Fruit fly (Drosophila melanogaster): ENCODE results near the gene Boh2.

The Boh2 gene

dm6 chr2L:11208563-11209344, 29.9 kb downstream of the Boh2 start (continued):
- TF ChIP-seq Atf3 (GFP tag; optimal IDR thresholded peaks at IDR 0.05) = peak; percentile 36
- TF ChIP-seq bab2 (GFP tag; optimal IDR thresholded peaks at IDR 0.05) = peak; percentile 38
- no peak for TF ChIP-seq CG2129 (GFP tag; IDR thresholded peaks at IDR 0.05; ENCODE audit: partially characterized antibody)
- TF ChIP-seq sob (GFP tag; IDR thresholded peaks at IDR 0.05) = 0 out of 2 replicates have a peak, but pooled peaks have one; percentile 17
- peak; percentile 68 for TF ChIP-seq CG10267 (tag; optimal IDR thresholded peaks at IDR 0.05)
- peak; percentile 44 for TF ChIP-seq CG10431 (GFP tag; optimal IDR thresholded peaks at IDR 0.05)
- TF ChIP-seq dmrt99B (tag; optimal IDR thresholded peaks at IDR 0.05) = peak; percentile 75
- TF ChIP-seq seq (GFP tag; IDR thresholded peaks at IDR 0.05) = 0 out of 2 replicates have a peak, but pooled peaks have one; percentile 32
- TF ChIP-seq CG7786 (GFP tag; optimal IDR thresholded peaks at IDR 0.05) = no peak
- TF ChIP-seq Ets65A (GFP tag) = peak; percentile 87
- TF ChIP-seq Awh (GFP tag; IDR thresholded peaks at IDR 0.05) = peak; percentile 76
- no peak for TF ChIP-seq CG42726 (GFP tag; IDR thresholded peaks at IDR 0.05; ENCODE audit: partially characterized antibody)
- TF ChIP-seq CG4707 (GFP tag; optimal IDR thresholded peaks at IDR 0.05) = no peak
- TF ChIP-seq CG18599 (GFP tag; optimal IDR thresholded peaks at IDR 0.05) = peak; percentile 2
- TF ChIP-seq fd64A (GFP tag; optimal IDR thresholded peaks at IDR 0.05) = no peak
- no peak for TF ChIP-seq dan (GFP tag; IDR thresholded peaks at IDR 0.05)
- TF ChIP-seq CG11247 (GFP tag; IDR thresholded peaks at IDR 0.05) = no peak
- no peak for TF ChIP-seq Lpt (GFP tag; optimal IDR thresholded peaks at IDR 0.05)
- TF ChIP-seq D19A (tag; optimal IDR thresholded peaks at IDR 0.05) = peak; percentile 61
- no peak for TF ChIP-seq Bdp1 (GFP tag; optimal IDR thresholded peaks at IDR 0.05)
- TF ChIP-seq Dfd (GFP tag; optimal IDR thresholded peaks at IDR 0.05) = no peak
- peak; percentile 14 for TF ChIP-seq HHEX (GFP tag; optimal IDR thresholded peaks at IDR 0.05)
- TF ChIP-seq HmgD (GFP tag; optimal IDR thresholded peaks at IDR 0.05) = no peak
- TF ChIP-seq D19B (GFP tag; optimal IDR thresholded peaks at IDR 0.05) = no peak
- TF ChIP-seq CG11723 (GFP tag; optimal IDR thresholded peaks at IDR 0.05) = no peak
- TF ChIP-seq cas (GFP tag; IDR thresholded peaks at IDR 0.05) = no peak
- peak; percentile 28 for TF ChIP-seq CG13123 (GFP tag; optimal IDR thresholded peaks at IDR 0.05)
- TF ChIP-seq peb (GFP tag; IDR thresholded peaks at IDR 0.05) = peak; percentile 71
- TF ChIP-seq Ets97D (GFP tag; optimal IDR thresholded peaks at IDR 0.05) = no peak
- no peak for TF ChIP-seq zfh2 (GFP tag; optimal IDR thresholded peaks at IDR 0.05)
- TF ChIP-seq CG12236 (GFP tag; optimal IDR thresholded peaks at IDR 0.05) = no peak
- no peak for TF ChIP-seq Elba2 (GFP tag; optimal IDR thresholded peaks at IDR 0.05)
- TF ChIP-seq sr (GFP tag; IDR thresholded peaks at IDR 0.05) = no peak
- no peak for TF ChIP-seq Tbp (GFP tag; optimal IDR thresholded peaks at IDR 0.05)
- TF ChIP-seq CG6689 (GFP tag; IDR thresholded peaks at IDR 0.05) = peak; percentile 54
- no peak for TF ChIP-seq Dll (GFP tag; IDR thresholded peaks at IDR 0.05; ENCODE audit: partially characterized antibody)
- peak; percentile 24 for TF ChIP-seq CG8290 (GFP tag; optimal IDR thresholded peaks at IDR 0.05)
- TF ChIP-seq CG8290 (tag; optimal IDR thresholded peaks at IDR 0.05) = no peak
- TF ChIP-seq schlank (tag; optimal IDR thresholded peaks at IDR 0.05) = no peak
- TF ChIP-seq CG13287 (GFP tag; IDR thresholded peaks at IDR 0.05; ENCODE audit: partially characterized antibody) = no peak
- TF ChIP-seq CG15601 (tag; optimal IDR thresholded peaks at IDR 0.05) = peak; percentile 91
- peak; percentile 35; the same call in 1 of the 2 replicates for TF ChIP-seq ranshi (GFP tag; IDR thresholded peaks at IDR 0.05)
- peak; percentile 29 for TF ChIP-seq CrebB (tag; optimal IDR thresholded peaks at IDR 0.05)
- TF ChIP-seq CG7372 (GFP tag; IDR thresholded peaks at IDR 0.05) = peak; percentile 62; the same call in 1 of the 2 replicates
- no peak for TF ChIP-seq CG15696 (tag; optimal IDR thresholded peaks at IDR 0.05)
- peak; percentile 74 for TF ChIP-seq CG30403 (GFP tag; optimal IDR thresholded peaks at IDR 0.05)
- no peak for TF ChIP-seq vnd (GFP tag; IDR thresholded peaks at IDR 0.05; ENCODE audit: partially characterized antibody)
- no peak for TF ChIP-seq CG17912 (GFP tag; optimal IDR thresholded peaks at IDR 0.05)
- peak; percentile 72 for TF ChIP-seq zfh1 (GFP tag; IDR thresholded peaks at IDR 0.05)
- no peak for TF ChIP-seq Dref (GFP tag; IDR thresholded peaks at IDR 0.05)
- TF ChIP-seq CG2199 (GFP tag; IDR thresholded peaks at IDR 0.05) = no peak

All from whole organism, embryonic.